Worm (Caenorhabditis elegans) whole organism, late embryonic: ENCODE data around the gene glr-6.

Experiments
- dmd-4 ChIP-seq: sonication (generic microtip); optimal IDR thresholded peaks from 2 replicates; lab custom pipeline; 2016; ENCODE audit warnings: borderline replicate concordance, missing genetic modification characterization, missing compliant biosample characterization
- nhr-11 ChIP-seq: fragments of 150-350 bp; optimal IDR thresholded peaks from 2 replicates; lab custom pipeline; 2014; ENCODE audit warnings: missing biosample characterization, missing genetic modification characterization
- sox-4 ChIP-seq: sonication (generic microtip); optimal IDR thresholded peaks from 2 replicates; lab custom pipeline; 2017; ENCODE audit warnings: mild to moderate bottlenecking, missing genetic modification characterization, inconsistent platforms, missing compliant biosample characterization

ce11 chrX:6819633-6820032 is 20.9 kb downstream of the glr-6 start:
- TF ChIP-seq dmd-4 (tag; lab: Kevin White, UChicago), result no peak
- no peak for TF ChIP-seq sox-4 (tag; lab: Kevin White, UChicago)
- TF ChIP-seq nhr-11, result no peak
